Fruit fly (Drosophila melanogaster) whole organism, embryonic: Measurements from ENCODE around the gene CG31493.

ENCODE experiments used
- Atf3 ChIP-seq: fragments of 200-800 bp; sonication (Bioruptor generic); optimal IDR thresholded peaks from 3 replicates; lab custom pipeline; 2016; ENCODE audit warnings: missing biosample characterization, missing genetic modification characterization
- B-H2 ChIP-seq: fragments of 200-800 bp; sonication (Bioruptor generic); optimal IDR thresholded peaks from 2 replicates; lab custom pipeline; 2018; ENCODE audit warnings: missing biosample characterization, mild to moderate bottlenecking, missing genetic modification characterization
- CG1024 ChIP-seq: fragments of 200-800 bp; sonication (Bioruptor generic); IDR thresholded peaks from 2 replicates; pipeline ENCODE4 v1.3.6; 2022; ENCODE audit warnings: missing biosample characterization, missing genetic modification characterization
- CG10321 ChIP-seq: fragments of 200-800 bp; sonication (Bioruptor generic); IDR thresholded peaks from 2 replicates; pipeline ENCODE4 v1.3.6; 2022; ENCODE audit warnings: missing biosample characterization, missing genetic modification characterization
- CG10366 ChIP-seq: fragments of 200-800 bp; sonication (Bioruptor generic); IDR thresholded peaks from 2 replicates; pipeline ENCODE4 v1.3.6; 2022; ENCODE audit warnings: missing biosample characterization, missing genetic modification characterization
- CG10431 ChIP-seq: fragments of 200-800 bp; sonication (Bioruptor generic); optimal IDR thresholded peaks from 3 replicates; lab custom pipeline; 2018; ENCODE audit warnings: missing biosample characterization, mild to moderate bottlenecking, missing genetic modification characterization
- CG10654 ChIP-seq: fragments of 200-800 bp; sonication (Bioruptor generic); optimal IDR thresholded peaks from 2 replicates; lab custom pipeline; 2016; ENCODE audit warnings: missing biosample characterization, missing genetic modification characterization
- CG10959 ChIP-seq: fragments of 200-800 bp; sonication (Bioruptor generic); IDR thresholded peaks from 2 replicates; pipeline ENCODE4 v1.3.6; 2022; ENCODE audit warnings: missing biosample characterization, missing genetic modification characterization
- CG11093 ChIP-seq: fragments of 200-800 bp; sonication (Bioruptor generic); IDR thresholded peaks from 3 replicates; pipeline ENCODE4 v1.3.6; 2022; ENCODE audit warnings: missing biosample characterization, missing genetic modification characterization
- CG12391 ChIP-seq: fragments of 200-800 bp; sonication (Bioruptor generic); optimal IDR thresholded peaks from 3 replicates; lab custom pipeline; 2018; ENCODE audit warnings: missing biosample characterization, mild to moderate bottlenecking, missing genetic modification characterization, moderate library complexity
- CG13123 ChIP-seq: fragments of 200-800 bp; sonication (Bioruptor generic); optimal IDR thresholded peaks from 2 replicates; lab custom pipeline; 2016; ENCODE audit warnings: missing biosample characterization, missing genetic modification characterization
- CG13624 ChIP-seq: fragments of 200-800 bp; sonication (Bioruptor generic); optimal IDR thresholded peaks from 2 replicates; lab custom pipeline; 2016; ENCODE audit warnings: missing biosample characterization, missing genetic modification characterization
- CG14441 ChIP-seq: fragments of 200-800 bp; sonication (Bioruptor generic); IDR thresholded peaks from 2 replicates; pipeline ENCODE4 v1.3.6; 2022; ENCODE audit warnings: missing biosample characterization, missing genetic modification characterization
- CG15601 ChIP-seq: fragments of 200-800 bp; sonication (Bioruptor generic); optimal IDR thresholded peaks from 3 replicates; lab custom pipeline; 2019; ENCODE audit warnings: missing biosample characterization, mild to moderate bottlenecking, missing genetic modification characterization, moderate library complexity
- CG16813 ChIP-seq: fragments of 200-800 bp; sonication (Bioruptor generic); IDR thresholded peaks from 3 replicates; pipeline ENCODE4 v1.3.6; 2022; ENCODE audit warnings: missing biosample characterization, missing genetic modification characterization; ENCODE audit not compliant: partially characterized antibody
- CG1792 ChIP-seq: fragments of 200-800 bp; sonication (Bioruptor generic); optimal IDR thresholded peaks from 2 replicates; lab custom pipeline; 2016; ENCODE audit warnings: missing biosample characterization, missing genetic modification characterization
- CG2202 ChIP-seq: fragments of 200-800 bp; sonication (Bioruptor generic); optimal IDR thresholded peaks from 2 replicates; lab custom pipeline; 2018; ENCODE audit warnings: missing biosample characterization, mild to moderate bottlenecking, missing genetic modification characterization
- CG2678 ChIP-seq: fragments of 200-800 bp; sonication (Bioruptor generic); optimal IDR thresholded peaks from 3 replicates; lab custom pipeline; 2019; ENCODE audit warnings: missing biosample characterization, mild to moderate bottlenecking, missing genetic modification characterization, moderate library complexity
- CG30020 ChIP-seq: fragments of 200-800 bp; optimal IDR thresholded peaks from 2 replicates; lab custom pipeline; 2019; ENCODE audit warnings: missing biosample characterization, mild to moderate bottlenecking, missing genetic modification characterization, moderate library complexity
- CG5245 ChIP-seq: fragments of 200-800 bp; sonication (Bioruptor generic); optimal IDR thresholded peaks from 3 replicates; lab custom pipeline; 2016; ENCODE audit warnings: missing biosample characterization, missing genetic modification characterization
- CG6854 ChIP-seq: fragments of 200-800 bp; sonication (Bioruptor generic); optimal IDR thresholded peaks from 3 replicates; lab custom pipeline; 2017; ENCODE audit warnings: missing biosample characterization, mild to moderate bottlenecking, missing genetic modification characterization
- CG8290 ChIP-seq, 3 experiments: fragments of 200-800 bp; sonication (Bioruptor generic); optimal IDR thresholded peaks; 2 replicates each; lab custom pipeline; 2016 to 2019; ENCODE audit warnings: missing biosample characterization in 3 of 3, missing genetic modification characterization in 3 of 3, mild to moderate bottlenecking in 2 of 3, moderate library complexity in 1 of 3
- CG9797 ChIP-seq: fragments of 200-800 bp; sonication (Bioruptor generic); optimal IDR thresholded peaks from 3 replicates; lab custom pipeline; 2018; ENCODE audit warnings: missing biosample characterization, mild to moderate bottlenecking, missing genetic modification characterization
- ERR ChIP-seq: fragments of 200-800 bp; sonication (Bioruptor generic); optimal IDR thresholded peaks from 2 replicates; lab custom pipeline; 2016; ENCODE audit warnings: missing biosample characterization, missing genetic modification characterization
- Fer1 ChIP-seq: fragments of 200-800 bp; sonication (Bioruptor generic); optimal IDR thresholded peaks from 2 replicates; lab custom pipeline; 2017; ENCODE audit warnings: missing biosample characterization, mild to moderate bottlenecking, missing genetic modification characterization
- HLHmδ ChIP-seq: fragments of 200-800 bp; sonication (Bioruptor generic); optimal IDR thresholded peaks from 2 replicates; lab custom pipeline; 2018; ENCODE audit warnings: missing biosample characterization, mild to moderate bottlenecking, missing genetic modification characterization, moderate library complexity
- Neu2 ChIP-seq: fragments of 200-800 bp; sonication (Bioruptor generic); optimal IDR thresholded peaks from 3 replicates; lab custom pipeline; 2016; ENCODE audit warnings: missing biosample characterization, missing genetic modification characterization, borderline replicate concordance
- Nf-YB ChIP-seq: fragments of 200-800 bp; sonication (Bioruptor generic); optimal IDR thresholded peaks from 3 replicates; lab custom pipeline; 2019; ENCODE audit warnings: missing biosample characterization, mild to moderate bottlenecking, missing genetic modification characterization, moderate library complexity
- Rfx ChIP-seq: fragments of 200-800 bp; sonication (Bioruptor generic); IDR thresholded peaks from 2 replicates; pipeline ENCODE4 v1.3.6; 2022; ENCODE audit warnings: missing biosample characterization, missing genetic modification characterization
- Rx ChIP-seq: fragments of 200-800 bp; sonication (Bioruptor generic); IDR thresholded peaks from 2 replicates; pipeline ENCODE4 v1.3.6; 2022; ENCODE audit warnings: missing biosample characterization, missing genetic modification characterization
- TFAM ChIP-seq: fragments of 200-800 bp; sonication (Bioruptor generic); optimal IDR thresholded peaks from 2 replicates; lab custom pipeline; 2017; ENCODE audit warnings: missing biosample characterization, missing genetic modification characterization, inconsistent platforms
- Usf ChIP-seq: fragments of 200-800 bp; sonication (Bioruptor generic); optimal IDR thresholded peaks from 2 replicates; lab custom pipeline; 2017; ENCODE audit warnings: missing genotype, missing biosample characterization, missing genetic modification characterization
- cg ChIP-seq: fragments of 200-800 bp; sonication (Bioruptor generic); optimal IDR thresholded peaks from 3 replicates; lab custom pipeline; 2019; ENCODE audit warnings: missing biosample characterization, mild to moderate bottlenecking, missing genetic modification characterization, moderate library complexity
- da ChIP-seq: fragments of 200-800 bp; sonication (Bioruptor generic); optimal IDR thresholded peaks from 2 replicates; lab custom pipeline; 2016; ENCODE audit warnings: missing biosample characterization, missing genetic modification characterization
- fd96Cb ChIP-seq: fragments of 200-800 bp; sonication (Bioruptor generic); optimal IDR thresholded peaks from 2 replicates; lab custom pipeline; 2018; ENCODE audit warnings: missing biosample characterization, mild to moderate bottlenecking, missing genetic modification characterization, moderate library complexity
- gem ChIP-seq: fragments of 200-800 bp; sonication (Bioruptor generic); optimal IDR thresholded peaks from 2 replicates; lab custom pipeline; 2019; ENCODE audit warnings: missing biosample characterization, mild to moderate bottlenecking, missing genetic modification characterization, moderate library complexity
- jigr1 ChIP-seq: fragments of 200-800 bp; sonication (Bioruptor generic); IDR thresholded peaks from 3 replicates; pipeline ENCODE4 v1.3.6; 2022; ENCODE audit warnings: missing biosample characterization, missing genetic modification characterization
- knrl ChIP-seq: fragments of 200-800 bp; sonication (Bioruptor generic); IDR thresholded peaks from 3 replicates; pipeline ENCODE4 v1.3.6; 2022; ENCODE audit warnings: missing biosample characterization, missing genetic modification characterization; ENCODE audit not compliant: partially characterized antibody
- lab ChIP-seq: fragments of 200-800 bp; sonication (Bioruptor generic); optimal IDR thresholded peaks from 3 replicates; lab custom pipeline; 2017; ENCODE audit warnings: missing biosample characterization, missing genetic modification characterization, mild to moderate bottlenecking, moderate library complexity, missing genetic modification reagents
- nau ChIP-seq: fragments of 200-800 bp; sonication (Bioruptor generic); optimal IDR thresholded peaks from 3 replicates; lab custom pipeline; 2017; ENCODE audit warnings: missing biosample characterization, mild to moderate bottlenecking, missing genetic modification characterization, missing genetic modification reagents
- nom ChIP-seq: fragments of 200-800 bp; sonication (Bioruptor generic); optimal IDR thresholded peaks from 2 replicates; lab custom pipeline; 2017; ENCODE audit warnings: missing biosample characterization, missing genetic modification characterization, mild to moderate bottlenecking, moderate library complexity, missing genetic modification reagents
- onecut ChIP-seq: fragments of 200-800 bp; sonication (Bioruptor generic); IDR thresholded peaks from 2 replicates; pipeline ENCODE4 v1.3.6; 2022; ENCODE audit warnings: missing biosample characterization, missing genetic modification characterization
- pfk ChIP-seq: fragments of 200-800 bp; sonication (Bioruptor generic); optimal IDR thresholded peaks from 2 replicates; lab custom pipeline; 2018; ENCODE audit warnings: missing biosample characterization, mild to moderate bottlenecking, missing genetic modification characterization, moderate library complexity
- pros ChIP-seq: fragments of 200-800 bp; sonication (Bioruptor generic); optimal IDR thresholded peaks from 3 replicates; lab custom pipeline; 2019; ENCODE audit warnings: missing biosample characterization, mild to moderate bottlenecking, missing genetic modification characterization, moderate library complexity
- pum ChIP-seq: fragments of 200-800 bp; sonication (Bioruptor generic); optimal IDR thresholded peaks from 2 replicates; lab custom pipeline; 2016; ENCODE audit warnings: missing biosample characterization, missing genetic modification characterization
- scrt ChIP-seq: fragments of 200-800 bp; sonication (Bioruptor generic); optimal IDR thresholded peaks from 2 replicates; lab custom pipeline; 2018; ENCODE audit warnings: missing biosample characterization, mild to moderate bottlenecking, missing genetic modification characterization, moderate library complexity
- tll ChIP-seq, 2 experiments: fragments of 200-800 bp in 1 of 2; fragments of >200 bp in 1 of 2; sonication (Bioruptor generic) in 1 of 2; optimal IDR thresholded peaks; 2 replicates each; lab custom pipeline; 2017 to 2019; ENCODE audit warnings: missing biosample characterization in 2 of 2, missing genetic modification characterization in 2 of 2, mild to moderate bottlenecking in 1 of 2, moderate library complexity in 1 of 2
- ttk ChIP-seq: fragments of 200-800 bp; sonication (Bioruptor generic); IDR thresholded peaks from 2 replicates; pipeline ENCODE4 v2.1.2; 2022; ENCODE audit warnings: missing biosample characterization, missing genetic modification characterization
- twi ChIP-seq: fragments of 200-800 bp; optimal IDR thresholded peaks from 2 replicates; lab custom pipeline; 2019; ENCODE audit warnings: missing biosample characterization, mild to moderate bottlenecking, missing genetic modification characterization, moderate library complexity

CG31493 gene

DNA sequence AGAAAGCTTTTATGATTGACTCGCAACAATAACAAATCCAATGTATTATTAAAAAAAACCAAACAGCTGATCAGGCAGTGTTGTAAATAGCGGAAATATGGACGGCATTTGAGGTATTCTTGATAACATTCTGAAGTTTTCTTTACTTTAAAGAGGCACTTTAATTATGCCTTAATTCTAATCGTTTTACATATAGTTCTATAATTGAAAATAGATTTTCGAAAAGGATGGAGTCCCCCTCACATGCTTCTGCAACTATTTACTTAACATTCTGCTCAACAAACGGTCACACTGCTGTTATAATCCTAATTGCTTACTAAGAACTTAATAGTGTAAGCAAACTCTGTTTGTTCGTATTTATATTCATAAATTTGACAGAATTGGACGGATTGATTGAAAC lies 3.4 kb upstream of the CG31493 start, which contains the start of gene CG10068 (continued):
- TF ChIP-seq CG12391 (peak; percentile 95), fd96Cb (tag; lab: Kevin White, UChicago) (peak; percentile 88), nom (peak; percentile 63), pros (GFP tag; lab: Kevin White, UChicago) (peak; percentile 23), B-H2 (GFP tag; lab: Kevin White, UChicago) (peak; percentile 78), cg (GFP tag; lab: Kevin White, UChicago) (no peak), ERR (GFP tag; lab: Kevin White, UChicago) (peak; percentile 76), CG10321 (GFP tag; lab: Robert Waterston, UW) (peak; percentile 39; the same call in 1 of the 2 replicates), ttk (GFP tag; lab: Robert Waterston, UW) (peak; percentile 92), CG6854 (peak; percentile 77), lab (GFP tag; lab: Kevin White, UChicago) (peak; percentile 94), CG13123 (GFP tag; lab: Kevin White, UChicago) (peak; percentile 74), CG10431 (GFP tag; lab: Kevin White, UChicago) (peak; percentile 30), CG9797 (peak; percentile 69), TFAM (GFP tag; lab: Kevin White, UChicago) (peak; percentile 61), jigr1 (GFP tag; lab: Robert Waterston, UW) (peak; percentile 17; the same call in 1 of the 3 replicates), onecut (peak; percentile 80), CG5245 (GFP tag; lab: Kevin White, UChicago) (peak; percentile 85), Atf3 (GFP tag; lab: Kevin White, UChicago) (peak; percentile 84), CG11093 (GFP tag; lab: Robert Waterston, UW) (peak; percentile 77), CG1792 (GFP tag; lab: Kevin White, UChicago) (peak; percentile 79), CG10654 (peak; percentile 83), CG10366 (GFP tag; lab: Robert Waterston, UW) (peak; percentile 88), CG15601 (peak; percentile 88), Rx (peak; percentile 90), Fer1 (peak; percentile 84), Nf-YB (GFP tag; lab: Kevin White, UChicago) (peak; percentile 76), CG10959 (GFP tag; lab: Robert Waterston, UW) (peak; percentile 90), CG13624 (GFP tag; lab: Kevin White, UChicago) (peak; percentile 87), Neu2 (peak; percentile 68), knrl (GFP tag; lab: Robert Waterston, UW) (peak; percentile 13; the same call in 1 of the 3 replicates), CG8290 (GFP tag; optimal IDR thresholded peaks at IDR 0.05; lab: Kevin White, UChicago) (peak; percentile 94), CG8290 (tag; optimal IDR thresholded peaks at IDR 0.05; lab: Kevin White, UChicago) (peak; percentile 73 to 86), Usf (GFP tag; lab: Kevin White, UChicago) (peak; percentile 22), pfk (GFP tag; lab: Kevin White, UChicago) (no peak), tll (GFP tag; optimal IDR thresholded peaks at IDR 0.05; lab: Kevin White, UChicago) (peak in 1 of 2 experiments; percentile 80), scrt (GFP tag; lab: Kevin White, UChicago) (peak; percentile 64), CG2202 (tag; lab: Kevin White, UChicago) (peak; percentile 87), CG14441 (GFP tag; lab: Robert Waterston, UW) (peak; percentile 91), HLHmδ (no peak), nau (GFP tag; lab: Kevin White, UChicago) (peak; percentile 84), CG16813 (GFP tag; lab: Robert Waterston, UW) (peak; percentile 38; the same call in 1 of the 3 replicates), CG1024 (GFP tag; lab: Robert Waterston, UW) (peak; percentile 90), gem (tag; lab: Kevin White, UChicago) (peak; percentile 94), pum (GFP tag; lab: Kevin White, UChicago) (peak; percentile 85), CG30020 (peak; percentile 78), Rfx (GFP tag; lab: Robert Waterston, UW) (peak; percentile 92), CG2678 (tag; lab: Kevin White, UChicago) (peak; percentile 90), da (peak; percentile 28), twi (tag; lab: Kevin White, UChicago) (peak; percentile 66)
